Worm (Caenorhabditis elegans): ENCODE results near the gene bath-28.

- TF ChIP-seq tbx-2 (tag; optimal IDR thresholded peaks at IDR 0.05) (no peak), lin-15B (tag; optimal IDR thresholded peaks at IDR 0.05) (no peak)
These were observed 1.1 kb downstream of the bath-28 start, which contains the start of gene F14D2.15 for ce11 chrII:3343714-3344113.

Data from whole organism, L1 larva.